Worm (Caenorhabditis elegans) whole organism, young adult: Measurements from ENCODE around the gene spi-1.

Experiments used
- B0035.1 ChIP-seq: sonication (generic microtip); optimal IDR thresholded peaks from 2 replicates; lab custom pipeline; 2016; ENCODE audit warnings: missing genetic modification characterization, mild to moderate bottlenecking, missing compliant biosample characterization, missing genotype, missing genetic modification reagents
- B0261.1 ChIP-seq: sonication (generic microtip); optimal IDR thresholded peaks from 2 replicates; lab custom pipeline; 2016; ENCODE audit warnings: mild to moderate bottlenecking, missing genetic modification characterization, moderate library complexity, missing compliant biosample characterization
- K11D2.4 ChIP-seq: fragments of 200-800 bp; sonication (Bioruptor generic); IDR thresholded peaks from 2 replicates; pipeline ENCODE4 v1.3.6; 2022; ENCODE audit warnings: missing genetic modification reagents, missing genetic modification characterization, missing compliant biosample characterization
- Y53F4B.3 ChIP-seq: fragments of 200-800 bp; sonication (Bioruptor generic); IDR thresholded peaks from 2 replicates; pipeline ENCODE4 v1.3.6; 2022; ENCODE audit warnings: missing genetic modification reagents, missing genetic modification characterization, missing compliant biosample characterization
- Y95B8A.8 ChIP-seq: fragments of 200-800 bp; sonication (Bioruptor generic); IDR thresholded peaks from 2 replicates; pipeline ENCODE4 v1.3.6; 2022; ENCODE audit warnings: missing genetic modification reagents, missing genetic modification characterization, missing compliant biosample characterization
- aptf-2 ChIP-seq: fragments of 200-800 bp; sonication (Bioruptor generic); conservative IDR thresholded peaks from 2 replicates; pipeline ENCODE4 v1.3.6; 2022; ENCODE audit warnings: missing genetic modification reagents, missing genetic modification characterization, missing compliant biosample characterization
- athp-1 ChIP-seq: sonication (generic microtip); optimal IDR thresholded peaks from 2 replicates; lab custom pipeline; 2017; ENCODE audit warnings: mild to moderate bottlenecking, missing genetic modification characterization, missing compliant biosample characterization
- cebp-2 ChIP-seq: fragments of 200-800 bp; sonication (Bioruptor generic); IDR thresholded peaks from 2 replicates; pipeline ENCODE4 v1.3.6; 2022; ENCODE audit warnings: missing genetic modification characterization, missing compliant biosample characterization
- ceh-27 ChIP-seq: fragments of 200-800 bp; sonication (Bioruptor generic); optimal IDR thresholded peaks from 2 replicates; lab custom pipeline; 2018; ENCODE audit warnings: mild to moderate bottlenecking, missing genetic modification characterization, moderate library complexity, missing compliant biosample characterization
- ceh-91 ChIP-seq: fragments of 200-800 bp; sonication (Bioruptor generic); IDR thresholded peaks from 2 replicates; pipeline ENCODE4 v1.3.6; 2022; ENCODE audit warnings: missing genetic modification reagents, missing genetic modification characterization, missing compliant biosample characterization
- egl-18 ChIP-seq: fragments of 200-800 bp; sonication (Bioruptor generic); IDR thresholded peaks from 2 replicates; pipeline ENCODE4 v1.3.6; 2022; ENCODE audit warnings: missing genetic modification reagents, missing genetic modification characterization, missing compliant biosample characterization
- hlh-12 ChIP-seq: sonication (generic microtip); optimal IDR thresholded peaks from 2 replicates; lab custom pipeline; 2016; ENCODE audit warnings: missing genetic modification characterization, missing compliant biosample characterization
- hlh-26 ChIP-seq: fragments of 200-800 bp; sonication (Bioruptor generic); conservative IDR thresholded peaks from 2 replicates; pipeline ENCODE4 v1.3.6; 2022; ENCODE audit warnings: missing genetic modification reagents, missing genetic modification characterization, missing compliant biosample characterization
- hmg-1.2 ChIP-seq: fragments of 200-800 bp; sonication (Bioruptor generic); IDR thresholded peaks from 2 replicates; pipeline ENCODE4 v1.3.6; 2022; ENCODE audit warnings: missing genetic modification reagents, missing genetic modification characterization, missing compliant biosample characterization
- lin-26 ChIP-seq: fragments of 200-800 bp; sonication (Bioruptor generic); IDR thresholded peaks from 2 replicates; pipeline ENCODE4 v1.3.6; 2022; ENCODE audit warnings: missing genetic modification reagents, missing genetic modification characterization, missing compliant biosample characterization
- lsl-1 ChIP-seq: fragments of 200-800 bp; sonication (Bioruptor generic); optimal IDR thresholded peaks from 2 replicates; lab custom pipeline; 2018; ENCODE audit warnings: mild to moderate bottlenecking, missing genetic modification characterization, moderate library complexity, missing compliant biosample characterization
- madf-3 ChIP-seq: fragments of 200-800 bp; sonication (Bioruptor generic); IDR thresholded peaks from 2 replicates; pipeline ENCODE4 v1.3.6; 2022; ENCODE audit warnings: missing genetic modification reagents, missing genetic modification characterization, missing compliant biosample characterization
- madf-8 ChIP-seq: fragments of 200-800 bp; sonication (Bioruptor generic); conservative IDR thresholded peaks from 2 replicates; pipeline ENCODE4 v1.3.6; 2022; ENCODE audit warnings: missing genetic modification reagents, missing genetic modification characterization, missing compliant biosample characterization
- nfya-2 ChIP-seq: fragments of 200-800 bp; sonication (Bioruptor generic); IDR thresholded peaks from 2 replicates; pipeline ENCODE4 v1.3.6; 2022; ENCODE audit warnings: missing genetic modification reagents, missing genetic modification characterization, missing compliant biosample characterization
- nhr-120 ChIP-seq: fragments of 200-800 bp; sonication (Bioruptor generic); IDR thresholded peaks from 2 replicates; pipeline ENCODE4 v1.3.6; 2022; ENCODE audit warnings: missing genetic modification characterization, missing compliant biosample characterization
- nhr-90 ChIP-seq: sonication (generic microtip); optimal IDR thresholded peaks from 2 replicates; lab custom pipeline; 2016; ENCODE audit warnings: missing genotype, mild to moderate bottlenecking, missing genetic modification characterization, missing compliant biosample characterization
- rcor-1 ChIP-seq: fragments of 200-800 bp; sonication (Bioruptor generic); IDR thresholded peaks from 2 replicates; pipeline ENCODE4 v1.3.6; 2022; ENCODE audit warnings: missing genetic modification reagents, missing genetic modification characterization, missing compliant biosample characterization
- rpc-1 ChIP-seq, 2 experiments: fragments of 150-350 bp in 1 of 2; sonication (generic microtip) in 1 of 2; optimal IDR thresholded peaks; 2 replicates each; lab custom pipeline; 2014 to 2018; ENCODE audit warnings: missing biosample characterization in 1 of 2, missing genetic modification characterization in 1 of 2, missing genetic modification reagents in 1 of 2, missing genotype in 1 of 2
- sdz-38 ChIP-seq: sonication (generic microtip); optimal IDR thresholded peaks from 2 replicates; lab custom pipeline; 2016; ENCODE audit warnings: missing genotype, missing genetic modification characterization, missing compliant biosample characterization
- somi-1 ChIP-seq: fragments of 200-800 bp; sonication (Bioruptor generic); optimal IDR thresholded peaks from 2 replicates; lab custom pipeline; 2018; ENCODE audit warnings: mild to moderate bottlenecking, missing genetic modification characterization, missing compliant biosample characterization
- sptf-2 ChIP-seq: fragments of 200-800 bp; sonication (Bioruptor generic); optimal IDR thresholded peaks from 2 replicates; lab custom pipeline; 2018; ENCODE audit warnings: mild to moderate bottlenecking, missing genetic modification characterization, missing compliant biosample characterization
- tbx-9 ChIP-seq: sonication (generic microtip); optimal IDR thresholded peaks from 2 replicates; lab custom pipeline; 2016; ENCODE audit warnings: borderline replicate concordance, missing genetic modification characterization, inconsistent platforms, missing compliant biosample characterization
- unc-130 ChIP-seq: sonication (generic microtip); optimal IDR thresholded peaks from 2 replicates; lab custom pipeline; 2016; ENCODE audit warnings: missing genetic modification reagents, missing genetic modification characterization, missing compliant biosample characterization
- unc-62 ChIP-seq: fragments of 150-350 bp; optimal IDR thresholded peaks from 2 replicates; lab custom pipeline; 2014; ENCODE audit warnings: missing biosample characterization, missing genetic modification reagents, missing genetic modification characterization
- zfh-2 ChIP-seq: fragments of 200-800 bp; sonication (Bioruptor generic); conservative IDR thresholded peaks from 2 replicates; pipeline ENCODE4 v1.3.6; 2022; ENCODE audit warnings: missing genetic modification reagents, missing genetic modification characterization, missing compliant biosample characterization
- ztf-18 ChIP-seq: sonication (generic microtip); optimal IDR thresholded peaks from 2 replicates; lab custom pipeline; 2016; ENCODE audit warnings: missing genotype, mild to moderate bottlenecking, missing genetic modification characterization, missing compliant biosample characterization
- ztf-28 ChIP-seq: fragments of 200-800 bp; sonication (Bioruptor generic); IDR thresholded peaks from 2 replicates; pipeline ENCODE4 v1.3.6; 2022; ENCODE audit warnings: missing genetic modification reagents, missing genetic modification characterization, missing compliant biosample characterization

The spi-1 gene

ce11 chrII:7494155-7494554 lies 1.9 kb upstream of the spi-1 start, which contains the start of gene R10H1.1 (continued):
- TF ChIP-seq nfya-2 (GFP tag; lab: Robert Waterston, UW), result no peak

ce11 chrII:7499390-7499789 lies 3.3 kb downstream of the spi-1 start, which contains the start of gene srab-14:
Gene srab-14 (minus strand): TSS chrII:7499490.
- TF ChIP-seq ztf-18 (tag; lab: Kevin White, UChicago), result no peak
- TF ChIP-seq egl-18 (GFP tag; lab: Robert Waterston, UW), result no peak
- TF ChIP-seq B0035.1 (tag; lab: Kevin White, UChicago), result no peak
- TF ChIP-seq zfh-2, result no peak
- TF ChIP-seq nhr-120 (GFP tag; lab: Robert Waterston, UW), result no peak
- no peak for TF ChIP-seq rcor-1 (GFP tag; lab: Robert Waterston, UW)
- TF ChIP-seq sdz-38 (tag; lab: Kevin White, UChicago), result no peak
- no peak for TF ChIP-seq lin-26 (GFP tag; lab: Robert Waterston, UW)
- no peak for TF ChIP-seq sptf-2 (GFP tag; lab: Kevin White, UChicago)
- no peak for TF ChIP-seq K11D2.4 (GFP tag; lab: Robert Waterston, UW)
- TF ChIP-seq nhr-90 (tag; lab: Kevin White, UChicago), result no peak
- no peak for TF ChIP-seq somi-1 (GFP tag; lab: Kevin White, UChicago)
- no peak for TF ChIP-seq hlh-12 (tag; lab: Kevin White, UChicago)
- no peak for TF ChIP-seq hlh-26
- no peak for TF ChIP-seq madf-8
- no peak for TF ChIP-seq madf-3 (GFP tag; lab: Robert Waterston, UW)
- no peak for TF ChIP-seq hmg-1.2 (GFP tag; lab: Robert Waterston, UW)
- no peak for TF ChIP-seq ztf-28 (GFP tag; lab: Robert Waterston, UW)
- no peak for TF ChIP-seq cebp-2

ce11 chrII:7505005-7505404 lies 9.0 kb downstream of the spi-1 start, which contains the start of gene C28F5.1:
Gene C28F5.1 (plus strand): TSS chrII:7505305.
- no peak for TF ChIP-seq rpc-1 (optimal IDR thresholded peaks at IDR 0.05; lab: Kevin White, UChicago)
- TF ChIP-seq rpc-1 (tag; optimal IDR thresholded peaks at IDR 0.05; lab: Kevin White, UChicago), result no peak
- no peak for TF ChIP-seq sdz-38 (tag; lab: Kevin White, UChicago)
- no peak for TF ChIP-seq aptf-2
- no peak for TF ChIP-seq ztf-28 (GFP tag; lab: Robert Waterston, UW)
- no peak for TF ChIP-seq madf-3 (GFP tag; lab: Robert Waterston, UW)
- TF ChIP-seq ztf-18 (tag; lab: Kevin White, UChicago), result no peak
- TF ChIP-seq ceh-27 (GFP tag; lab: Kevin White, UChicago), result no peak
- no peak for TF ChIP-seq somi-1 (GFP tag; lab: Kevin White, UChicago)
- no peak for TF ChIP-seq ceh-91 (GFP tag; lab: Robert Waterston, UW)
- no peak for TF ChIP-seq lsl-1 (GFP tag; lab: Kevin White, UChicago)
- no peak for TF ChIP-seq unc-130 (GFP tag; lab: Kevin White, UChicago)
- TF ChIP-seq Y53F4B.3 (GFP tag; lab: Robert Waterston, UW), result no peak
- no peak for TF ChIP-seq Y95B8A.8 (GFP tag; lab: Robert Waterston, UW)

ce11 chrII:7519221-7519620 lies 23.2 kb downstream of the spi-1 start, which contains the start of gene glb-9:
Gene glb-9 (minus strand): TSS chrII:7519321.
- TF ChIP-seq athp-1 (tag; lab: Kevin White, UChicago) (no peak), ceh-91 (GFP tag; lab: Robert Waterston, UW) (no peak), unc-62 (GFP tag; lab: Kevin White, UChicago) (no peak), tbx-9 (tag; lab: Kevin White, UChicago) (no peak), madf-8 (no peak), sptf-2 (GFP tag; lab: Kevin White, UChicago) (no peak), madf-3 (GFP tag; lab: Robert Waterston, UW) (0 out of 2 replicates have a peak, but pooled peaks have one; percentile 22), B0261.1 (tag; lab: Kevin White, UChicago) (no peak)
